Worm (Caenorhabditis elegans) whole organism, L1 larva: Measurements from ENCODE around the gene rom-1.

Source experiments
- mdl-1 ChIP-seq, 2 experiments: fragments of 150-350 bp; optimal IDR thresholded peaks; 2 replicates each; lab custom pipeline; 2014 to 2017; ENCODE audit warnings: missing biosample characterization in 2 of 2, missing genetic modification characterization in 2 of 2, inconsistent platforms in 1 of 2
- nhr-237 ChIP-seq: fragments of 150-350 bp; optimal IDR thresholded peaks from 2 replicates; lab custom pipeline; 2014; ENCODE audit warnings: missing biosample characterization, missing genetic modification characterization

DNA sequence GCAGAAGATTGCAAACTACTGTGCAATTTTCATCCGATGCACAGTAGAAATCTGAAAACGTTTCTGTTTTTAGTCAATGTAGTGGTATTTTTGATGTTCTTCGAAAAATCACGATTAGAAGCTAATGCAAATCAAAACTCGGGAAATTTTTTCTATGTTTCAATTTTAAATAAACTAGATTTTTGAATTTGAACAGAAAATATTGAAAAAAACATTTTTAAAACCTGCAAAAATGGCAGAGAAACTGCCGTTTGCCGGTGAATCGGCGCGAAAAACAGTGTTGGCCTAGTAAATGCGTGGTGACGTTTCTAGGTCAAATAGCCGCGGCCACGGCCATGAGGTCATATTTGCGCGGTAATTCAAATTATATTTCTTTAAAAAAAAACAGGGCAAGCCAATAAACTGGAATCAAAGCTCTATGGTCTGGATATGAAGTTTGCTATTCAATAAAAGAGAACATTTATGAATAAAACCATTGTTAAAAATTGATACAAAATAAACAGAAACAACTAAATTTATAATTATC is 23.2 kb downstream of the rom-1 start, which contains the start of gene set-2:
- no peak for TF ChIP-seq nhr-237 (tag; lab: Kevin White, UChicago)
- TF ChIP-seq mdl-1 (tag; optimal IDR thresholded peaks at IDR 0.05; lab: Kevin White, UChicago), result no peak
